Fruit fly (Drosophila melanogaster) whole organism, embryonic: ENCODE measurements around the gene Sbds.
A peak's percentile ranks its signal among the peaks of the same experiment; 100 is the strongest.

Experiments
- Ada2b ChIP-seq: fragments of 200-800 bp; sonication (Bioruptor generic); IDR thresholded peaks from 2 replicates; pipeline ENCODE4 v1.3.6; 2022; ENCODE audit warnings: missing biosample characterization, missing genetic modification characterization
- Awh ChIP-seq: fragments of 200-800 bp; sonication (Bioruptor generic); IDR thresholded peaks from 2 replicates; pipeline ENCODE4, ENCODE4 v1.3.6; 2022; ENCODE audit warnings: missing biosample characterization, missing genetic modification characterization
- BtbVII ChIP-seq: fragments of 200-800 bp; sonication (Bioruptor generic); optimal IDR thresholded peaks from 3 replicates; lab custom pipeline; 2017; ENCODE audit warnings: missing biosample characterization, mild to moderate bottlenecking, missing genetic modification characterization
- CG1233 ChIP-seq: fragments of 200-800 bp; sonication (Bioruptor generic); optimal IDR thresholded peaks from 4 replicates; lab custom pipeline; 2018; ENCODE audit warnings: missing biosample characterization, mild to moderate bottlenecking, missing genetic modification characterization
- CG12769 ChIP-seq: fragments of 200-800 bp; sonication (Bioruptor generic); optimal IDR thresholded peaks from 2 replicates; lab custom pipeline; 2019; ENCODE audit warnings: missing biosample characterization, mild to moderate bottlenecking, missing genetic modification characterization, moderate library complexity
- CG13296 ChIP-seq: fragments of 200-800 bp; sonication (Bioruptor generic); optimal IDR thresholded peaks from 3 replicates; lab custom pipeline; 2018; ENCODE audit warnings: missing biosample characterization, mild to moderate bottlenecking, missing genetic modification characterization
- CG14014 ChIP-seq: fragments of 200-800 bp; sonication (Bioruptor generic); IDR thresholded peaks from 2 replicates; pipeline ENCODE4 v1.3.6; 2022; ENCODE audit warnings: missing biosample characterization, missing genetic modification characterization
- CG18262 ChIP-seq: fragments of 200-800 bp; optimal IDR thresholded peaks from 3 replicates; lab custom pipeline; 2019; ENCODE audit warnings: missing biosample characterization, mild to moderate bottlenecking, missing genetic modification characterization, moderate library complexity
- CG18599 ChIP-seq: fragments of 200-800 bp; sonication (Bioruptor generic); optimal IDR thresholded peaks from 3 replicates; lab custom pipeline; 2017; ENCODE audit warnings: missing biosample characterization, missing genetic modification characterization, mild to moderate bottlenecking, moderate library complexity, missing genetic modification reagents
- CG18764 ChIP-seq: fragments of 200-800 bp; sonication (Bioruptor generic); optimal IDR thresholded peaks from 3 replicates; lab custom pipeline; 2016; ENCODE audit warnings: missing biosample characterization, missing genetic modification characterization
- CG2116 ChIP-seq: fragments of 200-800 bp; sonication (Bioruptor generic); optimal IDR thresholded peaks from 3 replicates; lab custom pipeline; 2018; ENCODE audit warnings: missing biosample characterization, mild to moderate bottlenecking, missing genetic modification characterization
- CG2129 ChIP-seq: fragments of 200-800 bp; sonication (Bioruptor generic); IDR thresholded peaks from 2 replicates; pipeline ENCODE4 v1.3.6; 2022; ENCODE audit warnings: missing biosample characterization, missing genetic modification characterization; ENCODE audit not compliant: partially characterized antibody
- CG30020 ChIP-seq: fragments of 200-800 bp; optimal IDR thresholded peaks from 2 replicates; lab custom pipeline; 2019; ENCODE audit warnings: missing biosample characterization, mild to moderate bottlenecking, missing genetic modification characterization, moderate library complexity
- CG4360 ChIP-seq: fragments of 200-800 bp; sonication (Bioruptor generic); IDR thresholded peaks from 2 replicates; pipeline ENCODE4 v1.3.6; 2022; ENCODE audit warnings: missing biosample characterization, missing genetic modification characterization
- CG43689 ChIP-seq: fragments of 200-800 bp; sonication (Bioruptor generic); IDR thresholded peaks from 2 replicates; pipeline ENCODE4 v1.3.6; 2022; ENCODE audit warnings: missing biosample characterization, missing genetic modification characterization
- CG7357 ChIP-seq: fragments of 200-800 bp; sonication (Bioruptor generic); IDR thresholded peaks from 3 replicates; pipeline ENCODE4 v1.3.6; 2022; ENCODE audit warnings: missing biosample characterization, missing genetic modification characterization
- CG7839 ChIP-seq: fragments of 200-800 bp; sonication (Bioruptor generic); optimal IDR thresholded peaks from 3 replicates; lab custom pipeline; 2018; ENCODE audit warnings: missing biosample characterization, mild to moderate bottlenecking, missing genetic modification characterization, moderate library complexity
- CG8359 ChIP-seq: fragments of 200-800 bp; sonication (Bioruptor generic); optimal IDR thresholded peaks from 2 replicates; lab custom pipeline; 2017; ENCODE audit warnings: missing biosample characterization, mild to moderate bottlenecking, missing genetic modification characterization, borderline replicate concordance
- CG9215 ChIP-seq: fragments of 200-800 bp; sonication (Bioruptor generic); IDR thresholded peaks from 2 replicates; pipeline ENCODE4 v1.3.6; 2022; ENCODE audit warnings: missing biosample characterization, missing genetic modification characterization
- CG9876 ChIP-seq: fragments of 200-800 bp; sonication (Bioruptor generic); optimal IDR thresholded peaks from 2 replicates; lab custom pipeline; 2016; ENCODE audit warnings: missing biosample characterization, missing genetic modification characterization
- Dp ChIP-seq: fragments of 200-800 bp; sonication (Bioruptor generic); optimal IDR thresholded peaks from 2 replicates; lab custom pipeline; 2018; ENCODE audit warnings: missing biosample characterization, mild to moderate bottlenecking, missing genetic modification characterization, moderate library complexity
- Fer2 ChIP-seq: fragments of 200-800 bp; sonication (Bioruptor generic); optimal IDR thresholded peaks from 2 replicates; lab custom pipeline; 2018; ENCODE audit warnings: missing biosample characterization, mild to moderate bottlenecking, missing genetic modification characterization, moderate library complexity
- GATAe ChIP-seq: fragments of 200-800 bp; sonication (Bioruptor generic); conservative IDR thresholded peaks from 2 replicates; pipeline ENCODE4 v1.3.6; 2022; ENCODE audit warnings: missing biosample characterization, missing genetic modification characterization
- Hey ChIP-seq: fragments of 200-800 bp; sonication (Bioruptor generic); optimal IDR thresholded peaks from 3 replicates; lab custom pipeline; 2018; ENCODE audit warnings: missing biosample characterization, mild to moderate bottlenecking, missing genetic modification characterization
- Myb ChIP-seq: fragments of 200-800 bp; sonication (Bioruptor generic); optimal IDR thresholded peaks from 2 replicates; lab custom pipeline; 2016; ENCODE audit warnings: missing biosample characterization, missing genetic modification characterization
- NK7.1 ChIP-seq: fragments of 200-800 bp; sonication (Bioruptor generic); optimal IDR thresholded peaks from 3 replicates; lab custom pipeline; 2016; ENCODE audit warnings: missing biosample characterization, missing genetic modification characterization
- Nf-YA ChIP-seq: fragments of 200-800 bp; sonication (Bioruptor generic); IDR thresholded peaks from 2 replicates; pipeline ENCODE4 v1.3.6; 2022; ENCODE audit warnings: missing biosample characterization, missing genetic modification characterization
- Side ChIP-seq: fragments of 200-800 bp; sonication (Bioruptor generic); optimal IDR thresholded peaks from 2 replicates; lab custom pipeline; 2016; ENCODE audit warnings: missing biosample characterization, missing genetic modification characterization
- Xbp1 ChIP-seq: fragments of 200-800 bp; sonication (Bioruptor generic); optimal IDR thresholded peaks from 3 replicates; lab custom pipeline; 2016; ENCODE audit warnings: missing biosample characterization, mild to moderate bottlenecking, missing genetic modification characterization
- YL-1 ChIP-seq: fragments of 200-800 bp; sonication (Bioruptor generic); optimal IDR thresholded peaks from 3 replicates; lab custom pipeline; 2017; ENCODE audit warnings: missing biosample characterization, mild to moderate bottlenecking, missing genetic modification characterization
- bigmax ChIP-seq: fragments of 200-800 bp; sonication (Bioruptor generic); optimal IDR thresholded peaks from 2 replicates; lab custom pipeline; 2018; ENCODE audit warnings: missing biosample characterization, mild to moderate bottlenecking, missing genetic modification characterization
- cato ChIP-seq: fragments of 200-800 bp; sonication (Bioruptor generic); optimal IDR thresholded peaks from 2 replicates; lab custom pipeline; 2016; ENCODE audit warnings: missing biosample characterization, missing genetic modification characterization, borderline replicate concordance
- chinmo ChIP-seq: fragments of 200-800 bp; sonication (Bioruptor generic); IDR thresholded peaks from 4 replicates; pipeline ENCODE4 v1.3.6; 2022; ENCODE audit warnings: missing biosample characterization, missing genetic modification characterization; ENCODE audit not compliant: partially characterized antibody
- hbn ChIP-seq: fragments of 200-800 bp; sonication (Bioruptor generic); IDR thresholded peaks from 2 replicates; pipeline ENCODE4 v1.3.6; 2022; ENCODE audit warnings: missing biosample characterization, missing genetic modification characterization; ENCODE audit not compliant: partially characterized antibody
- lab ChIP-seq: fragments of 200-800 bp; sonication (Bioruptor generic); optimal IDR thresholded peaks from 3 replicates; lab custom pipeline; 2017; ENCODE audit warnings: missing biosample characterization, missing genetic modification characterization, mild to moderate bottlenecking, moderate library complexity, missing genetic modification reagents
- lola ChIP-seq, 3 experiments: fragments of >200 bp in 2 of 3; fragments of 200-800 bp in 1 of 3; sonication (Bioruptor generic) in 1 of 3; optimal IDR thresholded peaks; 2 replicates each; lab custom pipeline; 2017 to 2019; ENCODE audit warnings: missing biosample characterization in 3 of 3, missing genetic modification characterization in 3 of 3, mild to moderate bottlenecking in 1 of 3, moderate library complexity in 1 of 3
- lov ChIP-seq, 2 experiments: fragments of 200-800 bp in 1 of 2; fragments of >200 bp in 1 of 2; sonication (Bioruptor generic) in 1 of 2; IDR thresholded peaks in 1 of 2; optimal IDR thresholded peaks in 1 of 2; 2 replicates in 1 of 2; 3 replicates in 1 of 2; pipeline versions ENCODE4 v1.3.6 to Lab custom; 2017 to 2022; ENCODE audit warnings: missing biosample characterization in 1 of 2, missing genetic modification characterization in 1 of 2
- pho ChIP-seq: fragments of 200-800 bp; sonication (Bioruptor generic); optimal IDR thresholded peaks from 2 replicates; lab custom pipeline; 2016; ENCODE audit warnings: missing biosample characterization, missing genetic modification characterization
- pzg ChIP-seq: fragments of 200-800 bp; sonication (Bioruptor generic); optimal IDR thresholded peaks from 3 replicates; lab custom pipeline; 2018; ENCODE audit warnings: missing biosample characterization, mild to moderate bottlenecking, missing genetic modification characterization, moderate library complexity
- row ChIP-seq: fragments of 200-800 bp; sonication (Bioruptor generic); IDR thresholded peaks from 3 replicates; pipeline ENCODE4 v1.3.6; 2022; ENCODE audit warnings: missing biosample characterization, missing genetic modification characterization
- scrt ChIP-seq: fragments of 200-800 bp; sonication (Bioruptor generic); optimal IDR thresholded peaks from 2 replicates; lab custom pipeline; 2018; ENCODE audit warnings: missing biosample characterization, mild to moderate bottlenecking, missing genetic modification characterization, moderate library complexity
- sisA ChIP-seq: fragments of 200-800 bp; sonication (Bioruptor generic); IDR thresholded peaks from 2 replicates; pipeline ENCODE4 v1.3.6; 2022; ENCODE audit warnings: missing biosample characterization, missing genetic modification characterization
- sna ChIP-seq: fragments of 200-800 bp; sonication (Bioruptor generic); IDR thresholded peaks from 2 replicates; pipeline ENCODE4 v1.3.6; 2022; ENCODE audit warnings: missing biosample characterization, missing genetic modification characterization; ENCODE audit not compliant: partially characterized antibody
- so ChIP-seq: fragments of 200-800 bp; sonication (Bioruptor generic); IDR thresholded peaks from 3 replicates; pipeline ENCODE4 v1.3.6; 2022; ENCODE audit warnings: missing biosample characterization, missing genetic modification characterization
- sug ChIP-seq: fragments of 200-800 bp; optimal IDR thresholded peaks from 2 replicates; lab custom pipeline; 2019; ENCODE audit warnings: missing biosample characterization, mild to moderate bottlenecking, missing genetic modification characterization, moderate library complexity
- tll ChIP-seq, 2 experiments: fragments of 200-800 bp in 1 of 2; fragments of >200 bp in 1 of 2; sonication (Bioruptor generic) in 1 of 2; optimal IDR thresholded peaks; 2 replicates each; lab custom pipeline; 2017 to 2019; ENCODE audit warnings: missing biosample characterization in 2 of 2, missing genetic modification characterization in 2 of 2, mild to moderate bottlenecking in 1 of 2, moderate library complexity in 1 of 2
- trem ChIP-seq: fragments of 200-800 bp; optimal IDR thresholded peaks from 3 replicates; lab custom pipeline; 2019; ENCODE audit warnings: missing biosample characterization, mild to moderate bottlenecking, missing genetic modification characterization, moderate library complexity
- wek ChIP-seq: fragments of 200-800 bp; sonication (Bioruptor generic); optimal IDR thresholded peaks from 3 replicates; lab custom pipeline; 2018; ENCODE audit warnings: missing biosample characterization, mild to moderate bottlenecking, missing genetic modification characterization, moderate library complexity

Sbds gene

dm6 chr3L:6708995-6709606 lies 43.6 kb upstream of the Sbds start (continued):
- peak; percentile 89 for TF ChIP-seq CG18599 (GFP tag; lab: Kevin White, UChicago)
- TF ChIP-seq sisA (GFP tag; lab: Robert Waterston, UW), result peak; percentile 64
- TF ChIP-seq CG4360 (GFP tag; lab: Robert Waterston, UW), result no peak
- TF ChIP-seq CG13296, result peak; percentile 89
- TF ChIP-seq cato (GFP tag; lab: Kevin White, UChicago), result peak; percentile 73
- peak; percentile 76 for TF ChIP-seq bigmax (GFP tag; lab: Kevin White, UChicago)
- TF ChIP-seq Hey, result peak; percentile 51
- TF ChIP-seq NK7.1 (GFP tag; lab: Kevin White, UChicago), result peak; percentile 59
- peak; percentile 72 for TF ChIP-seq pho
- peak; percentile 67 for TF ChIP-seq Nf-YA (GFP tag; lab: Robert Waterston, UW)
- TF ChIP-seq row (GFP tag; lab: Robert Waterston, UW), result peak; percentile 26; the same call in 1 of the 3 replicates
- TF ChIP-seq Myb (GFP tag; lab: Kevin White, UChicago), result peak; percentile 43
- TF ChIP-seq sug (tag; lab: Kevin White, UChicago), result peak; percentile 78
- TF ChIP-seq sna (GFP tag; lab: Robert Waterston, UW), result no peak
- peak; percentile 58 for TF ChIP-seq CG2116 (GFP tag; lab: Kevin White, UChicago)
- TF ChIP-seq Side (GFP tag; lab: Kevin White, UChicago), result peak; percentile 76
- TF ChIP-seq CG1233, result peak; percentile 97
- peak; percentile 26 for TF ChIP-seq trem (tag; lab: Kevin White, UChicago)
- TF ChIP-seq pzg (GFP tag; lab: Kevin White, UChicago), result peak; percentile 15
- TF ChIP-seq CG14014 (GFP tag; lab: Robert Waterston, UW), result peak; percentile 84
- peak; percentile 89 for TF ChIP-seq scrt (GFP tag; lab: Kevin White, UChicago)
- TF ChIP-seq CG12769 (tag; lab: Kevin White, UChicago), result peak; percentile 67
- TF ChIP-seq wek (GFP tag; lab: Kevin White, UChicago), result peak; percentile 89
- no peak for TF ChIP-seq CG2129 (GFP tag; lab: Robert Waterston, UW)
- TF ChIP-seq CG8359 (GFP tag; lab: Kevin White, UChicago), result peak; percentile 72
- no peak for TF ChIP-seq lola (GFP tag; optimal IDR thresholded peaks at IDR 0.05; lab: Kevin White, UChicago)
- TF ChIP-seq CG9876 (GFP tag; lab: Kevin White, UChicago), result peak; percentile 62
- TF ChIP-seq CG43689 (GFP tag; lab: Robert Waterston, UW), result peak; percentile 75
- no peak for TF ChIP-seq tll (GFP tag; optimal IDR thresholded peaks at IDR 0.05; lab: Kevin White, UChicago)
- no peak for TF ChIP-seq CG30020 (tag; lab: Kevin White, UChicago)
- peak; percentile 96 for TF ChIP-seq lab (GFP tag; lab: Kevin White, UChicago)
- TF ChIP-seq Awh (GFP tag; lab: Robert Waterston, UW), result peak; percentile 85
- TF ChIP-seq so (GFP tag; lab: Robert Waterston, UW), result peak; percentile 82; the same call in 2 of the 3 replicates
- peak; percentile 87 for TF ChIP-seq BtbVII
- no peak for TF ChIP-seq chinmo (GFP tag; lab: Robert Waterston, UW)
- peak; percentile 72; the same call in 1 of the 2 replicates for TF ChIP-seq Ada2b (GFP tag; lab: Robert Waterston, UW)
- no peak for TF ChIP-seq CG7357 (GFP tag; lab: Robert Waterston, UW)
- peak; percentile 32 for TF ChIP-seq YL-1 (GFP tag; lab: Kevin White, UChicago)
- TF ChIP-seq Dp (GFP tag; lab: Kevin White, UChicago), result peak; percentile 5
- TF ChIP-seq GATAe (GFP tag; lab: Robert Waterston, UW), result peak; percentile 46; the same call in 1 of the 2 replicates
- peak; percentile 78 for TF ChIP-seq CG7839 (tag; lab: Kevin White, UChicago)
- TF ChIP-seq CG9215 (GFP tag; lab: Robert Waterston, UW), result peak; percentile 65
- no peak for TF ChIP-seq lov (optimal IDR thresholded peaks at IDR 0.05; lab: Kevin White, UChicago)
- TF ChIP-seq lov (GFP tag; IDR thresholded peaks at IDR 0.05; lab: Robert Waterston, UW), result peak; percentile 91
- peak; percentile 36 for TF ChIP-seq CG18262 (tag; lab: Kevin White, UChicago)
- TF ChIP-seq Xbp1 (GFP tag; lab: Kevin White, UChicago), result peak; percentile 87
- no peak for TF ChIP-seq hbn
- peak; percentile 89 for TF ChIP-seq CG18764 (GFP tag; lab: Kevin White, UChicago)
- peak; percentile 94 for TF ChIP-seq Fer2 (tag; lab: Kevin White, UChicago)
